Fruit fly (Drosophila melanogaster) whole organism, embryonic: ENCODE measurements around the gene smash.

Experiments
- Ada2b ChIP-seq: fragments of 200-800 bp; sonication (Bioruptor generic); IDR thresholded peaks from 2 replicates; pipeline ENCODE4 v1.3.6; 2022; ENCODE audit warnings: missing biosample characterization, missing genetic modification characterization
- Aef1 ChIP-seq: fragments of 200-800 bp; sonication (Bioruptor generic); IDR thresholded peaks from 3 replicates; pipeline ENCODE4 v1.3.6; 2022; ENCODE audit warnings: missing biosample characterization, missing genetic modification characterization
- Bgb ChIP-seq: fragments of 200-800 bp; sonication (Bioruptor generic); IDR thresholded peaks from 2 replicates; pipeline ENCODE4 v1.3.6; 2022; ENCODE audit warnings: missing biosample characterization, missing genetic modification characterization; ENCODE audit not compliant: partially characterized antibody
- CG10543 ChIP-seq: fragments of 200-800 bp; sonication (Bioruptor generic); optimal IDR thresholded peaks from 3 replicates; lab custom pipeline; 2017; ENCODE audit warnings: missing biosample characterization, mild to moderate bottlenecking, missing genetic modification characterization, moderate library complexity
- CG10959 ChIP-seq: fragments of 200-800 bp; sonication (Bioruptor generic); IDR thresholded peaks from 2 replicates; pipeline ENCODE4 v1.3.6; 2022; ENCODE audit warnings: missing biosample characterization, missing genetic modification characterization
- CG11723 ChIP-seq: fragments of 200-800 bp; sonication (Bioruptor generic); optimal IDR thresholded peaks from 2 replicates; lab custom pipeline; 2017; ENCODE audit warnings: missing biosample characterization, mild to moderate bottlenecking, missing genetic modification characterization
- CG14667 ChIP-seq: fragments of 200-800 bp; sonication (Bioruptor generic); IDR thresholded peaks from 2 replicates; pipeline ENCODE4 v1.3.6; 2022; ENCODE audit warnings: missing biosample characterization, missing genetic modification characterization
- CG14710 ChIP-seq: fragments of 200-800 bp; sonication (Bioruptor generic); optimal IDR thresholded peaks from 3 replicates; lab custom pipeline; 2019; ENCODE audit warnings: missing biosample characterization, mild to moderate bottlenecking, missing genetic modification characterization, moderate library complexity
- CG14860 ChIP-seq: fragments of 200-800 bp; sonication (Bioruptor generic); IDR thresholded peaks from 3 replicates; pipeline ENCODE4 v1.3.6; 2022; ENCODE audit warnings: missing biosample characterization, missing genetic modification characterization; ENCODE audit not compliant: partially characterized antibody
- CG15011 ChIP-seq: fragments of 200-800 bp; sonication (Bioruptor generic); optimal IDR thresholded peaks from 3 replicates; lab custom pipeline; 2018; ENCODE audit warnings: missing biosample characterization, mild to moderate bottlenecking, missing genetic modification characterization
- CG15514 ChIP-seq: fragments of 200-800 bp; sonication (Bioruptor generic); optimal IDR thresholded peaks from 3 replicates; lab custom pipeline; 2017; ENCODE audit warnings: missing biosample characterization, missing genetic modification characterization, mild to moderate bottlenecking, moderate library complexity, missing genetic modification reagents
- CG16813 ChIP-seq: fragments of 200-800 bp; sonication (Bioruptor generic); IDR thresholded peaks from 3 replicates; pipeline ENCODE4 v1.3.6; 2022; ENCODE audit warnings: missing biosample characterization, missing genetic modification characterization; ENCODE audit not compliant: partially characterized antibody
- CG16863 ChIP-seq: fragments of 200-800 bp; sonication (Bioruptor generic); optimal IDR thresholded peaks from 3 replicates; lab custom pipeline; 2016; ENCODE audit warnings: missing biosample characterization, missing genetic modification characterization
- CG17568 ChIP-seq: fragments of 200-800 bp; sonication (Bioruptor generic); optimal IDR thresholded peaks from 2 replicates; lab custom pipeline; 2018; ENCODE audit warnings: missing biosample characterization, mild to moderate bottlenecking, missing genetic modification characterization, moderate library complexity
- CG2199 ChIP-seq: fragments of 200-800 bp; sonication (Bioruptor generic); IDR thresholded peaks from 3 replicates; pipeline ENCODE4 v1.3.6; 2022; ENCODE audit warnings: missing biosample characterization, missing genetic modification characterization
- CG3847 ChIP-seq: fragments of 200-800 bp; sonication (Bioruptor generic); IDR thresholded peaks from 2 replicates; pipeline ENCODE4 v1.3.6; 2022; ENCODE audit warnings: missing biosample characterization, missing genetic modification characterization
- CG3995 ChIP-seq: fragments of 200-800 bp; sonication (Bioruptor generic); optimal IDR thresholded peaks from 3 replicates; lab custom pipeline; 2016; ENCODE audit warnings: missing biosample characterization, missing genetic modification characterization
- CG5245 ChIP-seq: fragments of 200-800 bp; sonication (Bioruptor generic); optimal IDR thresholded peaks from 3 replicates; lab custom pipeline; 2016; ENCODE audit warnings: missing biosample characterization, missing genetic modification characterization
- CG6254 ChIP-seq: fragments of 200-800 bp; sonication (Bioruptor generic); optimal IDR thresholded peaks from 3 replicates; lab custom pipeline; 2017; ENCODE audit warnings: mild to moderate bottlenecking, missing biosample characterization, missing genetic modification reagents, missing genetic modification characterization
- CG7357 ChIP-seq: fragments of 200-800 bp; sonication (Bioruptor generic); IDR thresholded peaks from 3 replicates; pipeline ENCODE4 v1.3.6; 2022; ENCODE audit warnings: missing biosample characterization, missing genetic modification characterization
- CG7963 ChIP-seq: fragments of 200-800 bp; sonication (Bioruptor generic); IDR thresholded peaks from 3 replicates; pipeline ENCODE4 v1.3.6; 2022; ENCODE audit warnings: missing biosample characterization, missing genetic modification characterization; ENCODE audit not compliant: partially characterized antibody
- CG8281 ChIP-seq: fragments of 200-800 bp; sonication (Bioruptor generic); optimal IDR thresholded peaks from 2 replicates; lab custom pipeline; 2018; ENCODE audit warnings: missing biosample characterization, mild to moderate bottlenecking, missing genetic modification characterization, moderate library complexity
- CTCF ChIP-seq: fragments of 200-800 bp; sonication (Bioruptor generic); optimal IDR thresholded peaks from 2 replicates; lab custom pipeline; 2017; ENCODE audit warnings: missing biosample characterization, mild to moderate bottlenecking, missing genetic modification characterization, moderate library complexity
- CkIIα-i1 ChIP-seq: fragments of 200-800 bp; sonication (Bioruptor generic); IDR thresholded peaks from 2 replicates; pipeline ENCODE4 v1.3.6; 2022; ENCODE audit warnings: missing biosample characterization, missing genetic modification characterization
- Eip74EF ChIP-seq, 2 experiments: fragments of 200-800 bp in 1 of 2; fragments of >200 bp in 1 of 2; sonication (Bioruptor generic) in 1 of 2; optimal IDR thresholded peaks; 2 replicates each; lab custom pipeline; 2017 to 2019; ENCODE audit warnings: missing biosample characterization in 2 of 2, missing genetic modification characterization in 2 of 2, mild to moderate bottlenecking in 1 of 2, moderate library complexity in 1 of 2
- Fer1 ChIP-seq: fragments of 200-800 bp; sonication (Bioruptor generic); optimal IDR thresholded peaks from 2 replicates; lab custom pipeline; 2017; ENCODE audit warnings: missing biosample characterization, mild to moderate bottlenecking, missing genetic modification characterization
- Fer2 ChIP-seq: fragments of 200-800 bp; sonication (Bioruptor generic); optimal IDR thresholded peaks from 2 replicates; lab custom pipeline; 2018; ENCODE audit warnings: missing biosample characterization, mild to moderate bottlenecking, missing genetic modification characterization, moderate library complexity
- Gsc ChIP-seq: fragments of 200-800 bp; sonication (Bioruptor generic); IDR thresholded peaks from 2 replicates; pipeline ENCODE4 v1.3.6; 2022; ENCODE audit warnings: missing biosample characterization, missing genetic modification characterization
- Gug ChIP-seq: fragments of 200-800 bp; sonication (Bioruptor generic); IDR thresholded peaks from 4 replicates; pipeline ENCODE4 v1.3.6; 2022; ENCODE audit warnings: missing biosample characterization, missing genetic modification characterization
- Hr78 ChIP-seq, 2 experiments: fragments of 200-800 bp in 1 of 2; fragments of >200 bp in 1 of 2; sonication (Bioruptor generic) in 1 of 2; optimal IDR thresholded peaks; 2 replicates each; lab custom pipeline; 2017 to 2019; ENCODE audit warnings: missing biosample characterization in 2 of 2, missing genetic modification characterization in 2 of 2, mild to moderate bottlenecking in 1 of 2, moderate library complexity in 1 of 2
- Lhr ChIP-seq: fragments of 200-800 bp; sonication (Bioruptor generic); optimal IDR thresholded peaks from 3 replicates; lab custom pipeline; 2017; ENCODE audit warnings: mild to moderate bottlenecking, missing biosample characterization, missing genetic modification reagents, missing genetic modification characterization
- Neu2 ChIP-seq: fragments of 200-800 bp; sonication (Bioruptor generic); optimal IDR thresholded peaks from 3 replicates; lab custom pipeline; 2016; ENCODE audit warnings: missing biosample characterization, missing genetic modification characterization, borderline replicate concordance
- Ssrp ChIP-seq: fragments of 200-800 bp; sonication (Bioruptor generic); optimal IDR thresholded peaks from 2 replicates; lab custom pipeline; 2018; ENCODE audit warnings: missing biosample characterization, mild to moderate bottlenecking, missing genetic modification characterization, moderate library complexity
- TFAM ChIP-seq: fragments of 200-800 bp; sonication (Bioruptor generic); optimal IDR thresholded peaks from 2 replicates; lab custom pipeline; 2017; ENCODE audit warnings: missing biosample characterization, missing genetic modification characterization, inconsistent platforms
- Tbp ChIP-seq: fragments of >200 bp; optimal IDR thresholded peaks from 2 replicates; lab custom pipeline; 2018; ENCODE audit warnings: missing biosample characterization, missing genetic modification characterization
- Xbp1 ChIP-seq: fragments of 200-800 bp; sonication (Bioruptor generic); optimal IDR thresholded peaks from 3 replicates; lab custom pipeline; 2016; ENCODE audit warnings: missing biosample characterization, mild to moderate bottlenecking, missing genetic modification characterization
- Xrp1 ChIP-seq: fragments of 200-800 bp; sonication (Bioruptor generic); IDR thresholded peaks from 2 replicates; pipeline ENCODE4 v1.3.6; 2022; ENCODE audit warnings: missing biosample characterization, missing genetic modification characterization
- ewg ChIP-seq: fragments of 200-800 bp; sonication (Bioruptor generic); optimal IDR thresholded peaks from 3 replicates; lab custom pipeline; 2017; ENCODE audit warnings: mild to moderate bottlenecking, missing biosample characterization, missing genetic modification reagents, missing genetic modification characterization
- kni ChIP-seq: fragments of 200-800 bp; sonication (Bioruptor generic); optimal IDR thresholded peaks from 3 replicates; lab custom pipeline; 2017; ENCODE audit warnings: mild to moderate bottlenecking, missing biosample characterization, missing genetic modification reagents, missing genetic modification characterization
- org-1 ChIP-seq: fragments of 200-800 bp; sonication (Bioruptor generic); optimal IDR thresholded peaks from 2 replicates; lab custom pipeline; 2017; ENCODE audit warnings: missing biosample characterization, missing genetic modification characterization
- p53 ChIP-seq: fragments of 200-800 bp; sonication (Bioruptor generic); optimal IDR thresholded peaks from 2 replicates; lab custom pipeline; 2016; ENCODE audit warnings: missing biosample characterization, missing genetic modification characterization
- pfk ChIP-seq: fragments of 200-800 bp; sonication (Bioruptor generic); optimal IDR thresholded peaks from 2 replicates; lab custom pipeline; 2018; ENCODE audit warnings: missing biosample characterization, mild to moderate bottlenecking, missing genetic modification characterization, moderate library complexity
- sd ChIP-seq: fragments of 200-800 bp; sonication (Bioruptor generic); optimal IDR thresholded peaks from 3 replicates; lab custom pipeline; 2018; ENCODE audit warnings: missing biosample characterization, mild to moderate bottlenecking, missing genetic modification characterization, moderate library complexity
- sens ChIP-seq: fragments of 200-800 bp; sonication (Bioruptor generic); peaks from one replicate; lab custom pipeline; 2016; ENCODE audit warnings: missing biosample characterization, missing genetic modification characterization
- stc ChIP-seq: fragments of 200-800 bp; sonication (Bioruptor generic); IDR thresholded peaks from 2 replicates; pipeline ENCODE4 v1.3.6; 2022; ENCODE audit warnings: missing biosample characterization, missing genetic modification characterization
- tio ChIP-seq: fragments of 200-800 bp; sonication (Bioruptor generic); optimal IDR thresholded peaks from 2 replicates; lab custom pipeline; 2017; ENCODE audit warnings: missing biosample characterization, missing genetic modification characterization, inconsistent platforms
- tup ChIP-seq: fragments of 200-800 bp; sonication (Bioruptor generic); optimal IDR thresholded peaks from 2 replicates; lab custom pipeline; 2016; ENCODE audit warnings: missing biosample characterization, mild to moderate bottlenecking, missing genetic modification characterization, moderate library complexity
- z ChIP-seq: fragments of 200-800 bp; sonication (Bioruptor generic); IDR thresholded peaks from 3 replicates; pipeline ENCODE4 v1.3.6; 2022; ENCODE audit warnings: missing biosample characterization, missing genetic modification characterization

The smash gene

DNA sequence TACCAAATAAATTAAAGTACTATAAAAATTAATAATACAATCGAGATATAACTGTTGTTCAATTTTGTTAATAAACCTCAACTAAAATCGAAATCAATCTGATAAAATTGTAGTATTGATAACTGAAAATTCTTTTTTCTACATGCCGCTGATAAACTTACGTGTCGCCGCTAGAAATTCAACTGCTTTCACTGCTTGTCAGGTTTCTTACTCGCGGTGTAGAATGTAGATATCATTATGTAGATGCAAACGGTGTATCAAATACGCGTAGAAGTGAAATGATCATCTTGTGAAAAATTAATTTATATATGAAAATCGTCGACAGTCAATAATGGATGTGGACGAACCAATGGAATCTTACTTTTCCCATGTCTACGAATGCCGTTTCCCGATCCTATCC, 45.8 kb downstream of the smash start (continued):
- no peak for TF ChIP-seq Hr78 (GFP tag; optimal IDR thresholded peaks at IDR 0.05; lab: Kevin White, UChicago)
- no peak for TF ChIP-seq Fer2 (tag; lab: Kevin White, UChicago)
- TF ChIP-seq CG3847 (GFP tag; lab: Robert Waterston, UW): no peak
- no peak for TF ChIP-seq z (GFP tag; lab: Robert Waterston, UW)
- peak; percentile 61; the same call in 2 of the 3 replicates for TF ChIP-seq CG7963
- TF ChIP-seq tup (GFP tag; lab: Kevin White, UChicago): no peak
- no peak for TF ChIP-seq p53 (GFP tag; lab: Kevin White, UChicago)
- no peak for TF ChIP-seq stc (GFP tag; lab: Robert Waterston, UW)
- no peak for TF ChIP-seq CG5245
- TF ChIP-seq CG16813 (GFP tag; lab: Robert Waterston, UW): peak; percentile 68
- TF ChIP-seq CG14860: 0 out of 3 replicates have a peak, but pooled peaks have one; percentile 16
- TF ChIP-seq CG15011 (GFP tag; lab: Kevin White, UChicago): no peak
- TF ChIP-seq CG2199 (GFP tag; lab: Robert Waterston, UW): peak; percentile 98
- peak; percentile 40 for TF ChIP-seq Xbp1 (GFP tag; lab: Kevin White, UChicago)
- TF ChIP-seq, all 482 proteins: peak for 28

DNA sequence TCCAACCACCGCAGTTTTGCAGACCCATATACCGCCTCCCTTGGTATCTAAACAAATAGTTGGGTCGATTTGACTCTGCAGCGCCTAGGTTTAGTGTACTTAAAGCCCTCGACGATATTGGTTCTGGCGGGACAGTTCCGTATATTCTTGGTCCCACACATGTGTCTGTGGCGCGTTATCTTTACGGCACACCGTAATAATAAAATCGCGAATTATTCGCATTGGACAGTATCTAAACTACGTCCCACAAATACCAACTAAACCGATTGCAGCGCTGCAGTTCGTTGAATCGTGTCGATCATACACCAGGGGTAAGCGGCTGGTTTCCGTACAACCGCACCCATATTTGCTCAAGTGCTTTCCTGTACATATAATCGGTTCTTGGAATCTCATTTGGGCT, 46.7 kb downstream of the smash start:
- TF ChIP-seq CG8281 (no peak), CG10543 (GFP tag; lab: Kevin White, UChicago) (no peak), Fer1 (GFP tag; lab: Kevin White, UChicago) (no peak), CG14667 (GFP tag; lab: Robert Waterston, UW) (no peak), Ssrp (tag; lab: Kevin White, UChicago) (no peak), pfk (GFP tag; lab: Kevin White, UChicago) (no peak), Ada2b (GFP tag; lab: Robert Waterston, UW) (no peak), CG7357 (GFP tag; lab: Robert Waterston, UW) (no peak), CG10959 (GFP tag; lab: Robert Waterston, UW) (no peak), Gsc (GFP tag; lab: Robert Waterston, UW) (no peak), tio (no peak), Eip74EF (GFP tag; optimal IDR thresholded peaks at IDR 0.05; lab: Kevin White, UChicago) (no peak), Lhr (GFP tag; lab: Kevin White, UChicago) (no peak), Gug (GFP tag; lab: Robert Waterston, UW) (no peak), CG6254 (GFP tag; lab: Kevin White, UChicago) (no peak), kni (GFP tag; lab: Kevin White, UChicago) (no peak), CG17568 (no peak), CG11723 (GFP tag; lab: Kevin White, UChicago) (no peak), CG3995 (no peak)

DNA sequence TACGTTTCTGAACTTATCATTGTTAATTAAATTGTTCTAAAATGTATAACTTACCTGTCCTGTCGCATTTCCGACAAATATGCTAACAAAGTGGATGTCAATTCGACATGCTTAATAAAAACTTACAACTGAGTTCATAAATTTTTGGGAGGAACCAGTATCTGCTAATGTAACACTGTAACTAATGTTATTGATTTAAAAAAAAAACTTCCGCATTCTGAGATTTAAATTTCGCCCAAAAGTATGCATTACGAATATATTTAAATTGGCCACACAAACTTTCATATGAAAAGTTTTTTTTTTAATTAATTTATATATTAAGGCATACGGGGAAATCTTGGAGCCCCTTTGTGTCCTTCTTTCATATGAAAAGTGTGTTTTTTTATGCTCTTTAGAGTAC, 52.7 kb downstream of the smash start:
- TF ChIP-seq Xrp1 (GFP tag; lab: Robert Waterston, UW) (no peak), Eip74EF (GFP tag; optimal IDR thresholded peaks at IDR 0.05; lab: Kevin White, UChicago) (peak in 1 of 2 experiments; percentile 82), Neu2 (GFP tag; lab: Kevin White, UChicago) (no peak), CG16863 (GFP tag; lab: Kevin White, UChicago) (no peak), ewg (no peak), Aef1 (GFP tag; lab: Robert Waterston, UW) (no peak), sd (tag; lab: Kevin White, UChicago) (no peak), CG14710 (no peak), Tbp (GFP tag; lab: Kevin White, UChicago) (no peak), CG15514 (peak; percentile 86), sens (GFP tag; lab: Kevin White, UChicago) (peak; percentile 16), org-1 (GFP tag; lab: Kevin White, UChicago) (no peak), CTCF (GFP tag; lab: Kevin White, UChicago) (peak; percentile 20), CkIIα-i1 (GFP tag; lab: Robert Waterston, UW) (no peak), Bgb (GFP tag; lab: Robert Waterston, UW) (0 out of 2 replicates have a peak, but pooled peaks have one; percentile 10), CG10543 (GFP tag; lab: Kevin White, UChicago) (no peak), TFAM (no peak)
- TF ChIP-seq, all 482 proteins: peak for 5
